Fruit fly (Drosophila melanogaster) ovary, adult (tissue): ENCODE data around the gene CG33331.

ENCODE experiments used
- CG17801 ChIP-seq: fragments of 200-800 bp; optimal IDR thresholded peaks from 2 replicates; lab custom pipeline; 2019; ENCODE audit warnings: missing biosample characterization, mild to moderate bottlenecking, missing genetic modification characterization, moderate library complexity; ENCODE audit not compliant: partially characterized antibody

The CG33331 gene

dm6 chr3R:14886011-14886534 is at the start of gene CG33331, which contains the start of the genes Rrp6 and CG33332:
CG33331 (plus strand) TSS chr3R:14886456.
Rrp6 (minus strand) TSS chr3R:14886246.
CG33332 (plus strand) TSS chr3R:14886456.
- peak; percentile 85 for TF ChIP-seq CG17801 (GFP tag; lab: Kevin White, UChicago)

- no peak for TF ChIP-seq CG17801 (GFP tag; lab: Kevin White, UChicago)
Observed at dm6 chr3R:14844743-14845142, 41.5 kb upstream of the CG33331 start, which contains the start of gene CG3610. CG3610 (plus strand) TSS chr3R:14845043.

- TF ChIP-seq CG17801 (GFP tag; lab: Kevin White, UChicago) = no peak
Observed at dm6 chr3R:14846924-14847599, 39.2 kb upstream of the CG33331 start.

dm6 chr3R:14847844-14848243 is 38.4 kb upstream of the CG33331 start:
- no peak for TF ChIP-seq CG17801 (GFP tag; lab: Kevin White, UChicago)

dm6 chr3R:14852610-14853009 is 33.6 kb upstream of the CG33331 start:
- TF ChIP-seq CG17801 (GFP tag; lab: Kevin White, UChicago) = no peak

- TF ChIP-seq CG17801 (GFP tag; lab: Kevin White, UChicago) = peak; percentile 53
Observed at dm6 chr3R:14853767-14854191, 32.5 kb upstream of the CG33331 start.

- no peak for TF ChIP-seq CG17801 (GFP tag; lab: Kevin White, UChicago)
Observed at dm6 chr3R:14864819-14865218, 21.4 kb upstream of the CG33331 start.

dm6 chr3R:14873345-14873744 is 12.9 kb upstream of the CG33331 start:
- no peak for TF ChIP-seq CG17801 (GFP tag; lab: Kevin White, UChicago)

- TF ChIP-seq CG17801 (GFP tag; lab: Kevin White, UChicago) = no peak
Observed at dm6 chr3R:14875274-14875964, 10.8 kb upstream of the CG33331 start, which contains the start of gene btsz. btsz (minus strand) TSS chr3R:14875488.

dm6 chr3R:14875965-14876331 is 10.3 kb upstream of the CG33331 start:
- no peak for TF ChIP-seq CG17801 (GFP tag; lab: Kevin White, UChicago)

- TF ChIP-seq CG17801 (GFP tag; lab: Kevin White, UChicago) = no peak
Observed at dm6 chr3R:14878145-14878544, 8.1 kb upstream of the CG33331 start.

- TF ChIP-seq CG17801 (GFP tag; lab: Kevin White, UChicago) = peak; percentile 21
Observed at dm6 chr3R:14879207-14879863, 6.9 kb upstream of the CG33331 start, which contains the start of gene CG3631. CG3631 (plus strand) TSS chr3R:14879457.

- TF ChIP-seq CG17801 (GFP tag; lab: Kevin White, UChicago) = no peak
Observed at dm6 chr3R:14880861-14881260, 5.4 kb upstream of the CG33331 start.

- TF ChIP-seq CG17801 (GFP tag; lab: Kevin White, UChicago) = no peak
Observed at dm6 chr3R:14890064-14890709, 3.9 kb downstream of the CG33331 start, which contains the start of the genes CycC and UQCR-C1. CycC (minus strand) TSS chr3R:14890205. UQCR-C1 (plus strand) TSS chr3R:14890231.
